1 fruit fly cellular context compared by ENCODE assay signal in the genomic region with DNA sequence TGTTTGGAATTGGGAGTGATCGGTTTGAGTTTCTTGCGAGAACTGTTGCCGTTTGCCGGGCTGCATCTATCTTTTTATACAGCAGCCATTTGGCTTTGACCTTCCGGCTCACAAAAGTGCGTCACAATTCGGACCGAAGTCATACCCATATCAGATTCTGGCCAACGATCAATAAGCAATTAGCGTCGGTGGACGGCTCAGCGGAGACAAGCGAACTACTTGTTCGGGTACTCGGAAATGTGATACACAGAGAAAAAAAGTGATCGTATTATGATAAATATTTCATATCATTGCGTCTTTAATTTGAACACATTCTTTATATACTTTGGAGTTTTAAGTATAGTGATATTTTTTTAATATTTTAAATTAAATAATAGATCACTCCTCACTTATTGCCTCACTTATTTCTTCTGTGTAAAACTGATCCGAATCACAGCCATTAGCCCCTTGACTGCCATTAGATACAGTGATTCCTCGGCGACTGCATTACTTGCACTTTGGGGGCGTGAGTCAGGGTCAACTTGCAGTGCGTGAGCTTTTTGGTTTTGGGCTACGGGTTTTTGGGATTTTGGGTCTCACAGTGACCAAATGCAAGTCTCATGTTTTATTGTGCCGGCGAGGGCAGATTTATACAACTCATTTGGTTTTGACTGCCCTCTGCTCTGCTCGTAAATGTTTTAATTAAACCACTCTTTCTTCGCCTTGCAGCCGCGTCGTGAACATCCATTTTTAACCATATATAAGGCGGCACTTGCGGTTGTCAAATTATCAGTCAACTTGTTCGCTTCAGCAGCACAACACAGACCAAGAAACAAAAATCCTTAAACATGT.
TF ChIP-seq lines count a peak whose summit lies in the region.

A gene (minus strand): TSS at position 51 of the 831 bp plus-strand sequence.
A gene (plus strand): TSS at position 781 of the 831 bp plus-strand sequence.

TF ChIP-seq in whole organism, embryonic, 481 proteins besides CTCF, POLR2A, EP300 and RAD21 (continued from another document):
- no peak for TF ChIP-seq ab (GFP tag; optimal IDR thresholded peaks at IDR 0.05; lab: Kevin White, UChicago)
- TF ChIP-seq corto (GFP tag; optimal IDR thresholded peaks at IDR 0.05; lab: Kevin White, UChicago) = no peak
- no peak for TF ChIP-seq hb (GFP tag; IDR thresholded peaks at IDR 0.05; lab: Robert Waterston, UW; ENCODE audit: partially characterized antibody)
- no peak for TF ChIP-seq aop (GFP tag; IDR thresholded peaks at IDR 0.05; lab: Robert Waterston, UW)
- TF ChIP-seq Eip74EF (GFP tag; optimal IDR thresholded peaks at IDR 0.05; lab: Kevin White, UChicago) = peak in 1 of 2 experiments; percentile 5
- no peak for TF ChIP-seq CG13894 (tag; optimal IDR thresholded peaks at IDR 0.05; lab: Kevin White, UChicago)
- no peak for TF ChIP-seq CG1603 (tag; optimal IDR thresholded peaks at IDR 0.05; lab: Kevin White, UChicago)
- TF ChIP-seq CG7556 (GFP tag; optimal IDR thresholded peaks at IDR 0.05; lab: Kevin White, UChicago) = peak; percentile 11
- TF ChIP-seq cato (GFP tag; optimal IDR thresholded peaks at IDR 0.05; lab: Kevin White, UChicago; ENCODE audit: borderline replicate concordance) = no peak
- 0 out of 2 replicates have a peak, but pooled peaks have one; percentile 17 for TF ChIP-seq H2.0 (GFP tag; IDR thresholded peaks at IDR 0.05; lab: Robert Waterston, UW)
- TF ChIP-seq CG2712 (tag; optimal IDR thresholded peaks at IDR 0.05; lab: Kevin White, UChicago) = no peak
- TF ChIP-seq CG7271 (tag; optimal IDR thresholded peaks at IDR 0.05; lab: Kevin White, UChicago) = no peak
- 0 out of 3 replicates have a peak, but pooled peaks have one; percentile 32 for TF ChIP-seq ci (GFP tag; IDR thresholded peaks at IDR 0.05; lab: Robert Waterston, UW)
- no peak for TF ChIP-seq eve (GFP tag; optimal IDR thresholded peaks at IDR 0.05; lab: Kevin White, UChicago)
- 0 out of 3 replicates have a peak, but pooled peaks have one; percentile 31 for TF ChIP-seq dysf (GFP tag; IDR thresholded peaks at IDR 0.05; lab: Robert Waterston, UW)
- TF ChIP-seq tll (GFP tag; optimal IDR thresholded peaks at IDR 0.05; lab: Kevin White, UChicago) = no peak
- no peak for TF ChIP-seq scrt (GFP tag; optimal IDR thresholded peaks at IDR 0.05; lab: Kevin White, UChicago)
- no peak for TF ChIP-seq lola (GFP tag; optimal IDR thresholded peaks at IDR 0.05; lab: Kevin White, UChicago)
- TF ChIP-seq Ptx1 (GFP tag; IDR thresholded peaks at IDR 0.05; lab: Robert Waterston, UW) = peak; percentile 35; the same call in 1 of the 2 replicates
- no peak for TF ChIP-seq Gsc (GFP tag; IDR thresholded peaks at IDR 0.05; lab: Robert Waterston, UW)
- TF ChIP-seq Pdp1 (GFP tag; optimal IDR thresholded peaks at IDR 0.05; lab: Kevin White, UChicago) = no peak
- no peak for TF ChIP-seq CG17361 (GFP tag; IDR thresholded peaks at IDR 0.05; lab: Robert Waterston, UW)
- TF ChIP-seq chinmo (GFP tag; IDR thresholded peaks at IDR 0.05; lab: Robert Waterston, UW; ENCODE audit: partially characterized antibody) = no peak
- TF ChIP-seq nmo (GFP tag; optimal IDR thresholded peaks at IDR 0.05; lab: Kevin White, UChicago) = peak; percentile 10
- peak; percentile 59 for TF ChIP-seq CG11504 (tag; optimal IDR thresholded peaks at IDR 0.05; lab: Kevin White, UChicago)
- peak; percentile 3 for TF ChIP-seq PHDP (tag; optimal IDR thresholded peaks at IDR 0.05; lab: Kevin White, UChicago)
- no peak for TF ChIP-seq hth (optimal IDR thresholded peaks at IDR 0.05; lab: Kevin White, UChicago)
- TF ChIP-seq unpg (GFP tag; optimal IDR thresholded peaks at IDR 0.05; lab: Kevin White, UChicago) = peak; percentile 42
- no peak for TF ChIP-seq cwo (GFP tag; optimal IDR thresholded peaks at IDR 0.05; lab: Kevin White, UChicago)
- no peak for TF ChIP-seq kah (GFP tag; optimal IDR thresholded peaks at IDR 0.05; lab: Kevin White, UChicago)
- no peak for TF ChIP-seq pan (optimal IDR thresholded peaks at IDR 0.05; lab: Kevin White, UChicago)
- TF ChIP-seq pan (GFP tag; optimal IDR thresholded peaks at IDR 0.05 in 1 of 2, IDR thresholded peaks at IDR 0.05 in 1 of 2) = no peak
- no peak for TF ChIP-seq slbo (GFP tag; IDR thresholded peaks at IDR 0.05; lab: Robert Waterston, UW)
- no peak for TF ChIP-seq CG12942 (GFP tag; optimal IDR thresholded peaks at IDR 0.05; lab: Kevin White, UChicago)
- peak; percentile 35 for TF ChIP-seq Sox102F (GFP tag; optimal IDR thresholded peaks at IDR 0.05; lab: Kevin White, UChicago)
- peak; percentile 27 for TF ChIP-seq Blimp-1 (GFP tag; optimal IDR thresholded peaks at IDR 0.05; lab: Kevin White, UChicago)
- TF ChIP-seq crc (GFP tag; optimal IDR thresholded peaks at IDR 0.05; lab: Kevin White, UChicago) = no peak
- no peak for TF ChIP-seq salm (tag; optimal IDR thresholded peaks at IDR 0.05; lab: Kevin White, UChicago)
- TF ChIP-seq pzg (GFP tag; optimal IDR thresholded peaks at IDR 0.05; lab: Kevin White, UChicago) = no peak
- TF ChIP-seq MESR4 (GFP tag; optimal IDR thresholded peaks at IDR 0.05; lab: Kevin White, UChicago) = no peak
- no peak for TF ChIP-seq kni (GFP tag; optimal IDR thresholded peaks at IDR 0.05; lab: Kevin White, UChicago)
- TF ChIP-seq CG6689 (GFP tag; IDR thresholded peaks at IDR 0.05; lab: Robert Waterston, UW) = no peak
- TF ChIP-seq Sox100B (GFP tag; optimal IDR thresholded peaks at IDR 0.05; lab: Kevin White, UChicago) = peak; percentile 32
- TF ChIP-seq en (GFP tag; optimal IDR thresholded peaks at IDR 0.05; lab: Kevin White, UChicago) = no peak
- no peak for TF ChIP-seq Dip2 (GFP tag; IDR thresholded peaks at IDR 0.05; lab: Robert Waterston, UW)
- TF ChIP-seq CG15269 (tag; optimal IDR thresholded peaks at IDR 0.05; lab: Kevin White, UChicago) = peak; percentile 41
- no peak for TF ChIP-seq jumu (GFP tag; optimal IDR thresholded peaks at IDR 0.05; lab: Kevin White, UChicago)
- peak in 1 of 2 experiments; percentile 37 for TF ChIP-seq Hr51 (GFP tag; optimal IDR thresholded peaks at IDR 0.05; lab: Kevin White, UChicago)
- no peak for TF ChIP-seq gcm2 (GFP tag; optimal IDR thresholded peaks at IDR 0.05; lab: Kevin White, UChicago)
- TF ChIP-seq CoRest (tag; optimal IDR thresholded peaks at IDR 0.05; lab: Kevin White, UChicago) = peak; percentile 7
- TF ChIP-seq CG12155 (GFP tag; optimal IDR thresholded peaks at IDR 0.05; lab: Kevin White, UChicago) = no peak
- TF ChIP-seq MBD-R2 (GFP tag; IDR thresholded peaks at IDR 0.05; lab: Robert Waterston, UW) = no peak
- TF ChIP-seq CG13775 (GFP tag; optimal IDR thresholded peaks at IDR 0.05; lab: Kevin White, UChicago) = no peak
- no peak for TF ChIP-seq Mes4 (GFP tag; optimal IDR thresholded peaks at IDR 0.05; lab: Kevin White, UChicago)
- TF ChIP-seq Aef1 (GFP tag; IDR thresholded peaks at IDR 0.05; lab: Robert Waterston, UW) = no peak
- TF ChIP-seq Drgx (GFP tag; IDR thresholded peaks at IDR 0.05; lab: Robert Waterston, UW) = no peak
- TF ChIP-seq rib (GFP tag; IDR thresholded peaks at IDR 0.05; lab: Robert Waterston, UW) = no peak
- TF ChIP-seq E2f1 (GFP tag; IDR thresholded peaks at IDR 0.05; lab: Robert Waterston, UW) = no peak
- TF ChIP-seq HHEX (GFP tag; optimal IDR thresholded peaks at IDR 0.05; lab: Kevin White, UChicago) = no peak
- TF ChIP-seq fd3F (GFP tag; optimal IDR thresholded peaks at IDR 0.05; lab: Kevin White, UChicago) = no peak
- no peak for TF ChIP-seq CG32772 (GFP tag; IDR thresholded peaks at IDR 0.05; lab: Robert Waterston, UW)
- TF ChIP-seq org-1 (GFP tag; optimal IDR thresholded peaks at IDR 0.05; lab: Kevin White, UChicago) = no peak
- TF ChIP-seq oc (tag; optimal IDR thresholded peaks at IDR 0.05; lab: Kevin White, UChicago) = peak; percentile 7
- peak; percentile 34 for TF ChIP-seq CG13424 (tag; optimal IDR thresholded peaks at IDR 0.05; lab: Kevin White, UChicago)
- TF ChIP-seq Sry-δ (GFP tag; optimal IDR thresholded peaks at IDR 0.05; lab: Kevin White, UChicago) = no peak
- TF ChIP-seq Taf1 (GFP tag; IDR thresholded peaks at IDR 0.05; lab: Robert Waterston, UW) = no peak
- TF ChIP-seq maf-S (GFP tag; optimal IDR thresholded peaks at IDR 0.05; lab: Kevin White, UChicago) = no peak
- no peak for TF ChIP-seq trh (GFP tag; optimal IDR thresholded peaks at IDR 0.05; lab: Kevin White, UChicago)
- TF ChIP-seq CG7745 (tag; optimal IDR thresholded peaks at IDR 0.05; lab: Kevin White, UChicago) = no peak
- no peak for TF ChIP-seq NC2β (GFP tag; optimal IDR thresholded peaks at IDR 0.05; lab: Kevin White, UChicago)
- no peak for TF ChIP-seq CG4707 (GFP tag; optimal IDR thresholded peaks at IDR 0.05; lab: Kevin White, UChicago)
- TF ChIP-seq CG2116 (GFP tag; optimal IDR thresholded peaks at IDR 0.05; lab: Kevin White, UChicago) = no peak
- TF ChIP-seq tup (GFP tag; optimal IDR thresholded peaks at IDR 0.05; lab: Kevin White, UChicago) = no peak
- TF ChIP-seq CG6272 (GFP tag; IDR thresholded peaks at IDR 0.05; lab: Robert Waterston, UW) = no peak
- no peak for TF ChIP-seq Awh (GFP tag; IDR thresholded peaks at IDR 0.05; lab: Robert Waterston, UW)
- TF ChIP-seq dmrt99B (tag; optimal IDR thresholded peaks at IDR 0.05; lab: Kevin White, UChicago) = peak; percentile 2
- TF ChIP-seq Trl (optimal IDR thresholded peaks at IDR 0.05; lab: Kevin White, UChicago) = no peak
- TF ChIP-seq Trl (GFP tag; optimal IDR thresholded peaks at IDR 0.05; lab: Kevin White, UChicago) = no peak
- TF ChIP-seq dmrt11E (tag; optimal IDR thresholded peaks at IDR 0.05; lab: Kevin White, UChicago) = no peak
- TF ChIP-seq CG7963 (GFP tag; IDR thresholded peaks at IDR 0.05; lab: Robert Waterston, UW; ENCODE audit: partially characterized antibody) = no peak
- TF ChIP-seq CG14441 (GFP tag; IDR thresholded peaks at IDR 0.05; lab: Robert Waterston, UW) = 0 out of 2 replicates have a peak, but pooled peaks have one; percentile 27
- peak; percentile 22 for TF ChIP-seq tap (tag; optimal IDR thresholded peaks at IDR 0.05; lab: Kevin White, UChicago)
- peak; percentile 41; the same call in 1 of the 3 replicates for TF ChIP-seq row (GFP tag; IDR thresholded peaks at IDR 0.05; lab: Robert Waterston, UW)
- TF ChIP-seq klu (GFP tag; IDR thresholded peaks at IDR 0.05; lab: Robert Waterston, UW) = no peak
- peak; percentile 59 for TF ChIP-seq gem (tag; optimal IDR thresholded peaks at IDR 0.05; lab: Kevin White, UChicago)
- TF ChIP-seq ham (GFP tag; IDR thresholded peaks at IDR 0.05; lab: Robert Waterston, UW) = no peak
- peak; percentile 42 for TF ChIP-seq CG2678 (tag; optimal IDR thresholded peaks at IDR 0.05; lab: Kevin White, UChicago)
- no peak for TF ChIP-seq hkb (optimal IDR thresholded peaks at IDR 0.05; lab: Kevin White, UChicago)
- TF ChIP-seq hkb (GFP tag; IDR thresholded peaks at IDR 0.05; lab: Robert Waterston, UW) = 0 out of 2 replicates have a peak, but pooled peaks have one; percentile 25
- no peak for TF ChIP-seq CG17385 (GFP tag; optimal IDR thresholded peaks at IDR 0.05; lab: Kevin White, UChicago)
- no peak for TF ChIP-seq CG7928 (GFP tag; optimal IDR thresholded peaks at IDR 0.05; lab: Kevin White, UChicago)
- TF ChIP-seq gsb-n (tag; optimal IDR thresholded peaks at IDR 0.05; lab: Kevin White, UChicago) = peak; percentile 58
- no peak for TF ChIP-seq ftz-f1 (GFP tag; optimal IDR thresholded peaks at IDR 0.05; lab: Kevin White, UChicago)
- TF ChIP-seq sens (GFP tag; lab: Kevin White, UChicago) = no peak
- TF ChIP-seq gsb (GFP tag; IDR thresholded peaks at IDR 0.05; lab: Robert Waterston, UW) = no peak
